Fruit fly (Drosophila melanogaster) whole organism, prepupa: ENCODE measurements around the gene CG14626.
A peak's percentile ranks its signal among the peaks of the same experiment; 100 is the strongest.

Source experiments
- Blimp-1 ChIP-seq: fragments of 200-800 bp; sonication (Bioruptor generic); optimal IDR thresholded peaks from 3 replicates; lab custom pipeline; 2017; ENCODE audit warnings: missing biosample characterization, missing genetic modification characterization, mild to moderate bottlenecking, moderate library complexity, missing genetic modification reagents
- CG10631 ChIP-seq: fragments of 200-800 bp; sonication (Bioruptor generic); optimal IDR thresholded peaks from 2 replicates; lab custom pipeline; 2016; ENCODE audit warnings: missing biosample characterization, missing genetic modification characterization
- CG11762 ChIP-seq: fragments of 200-800 bp; sonication (Bioruptor generic); optimal IDR thresholded peaks from 3 replicates; lab custom pipeline; 2016; ENCODE audit warnings: missing biosample characterization, missing genetic modification characterization; ENCODE audit not compliant: insufficient read depth
- CG16779 ChIP-seq: fragments of 200-800 bp; sonication (Bioruptor generic); optimal IDR thresholded peaks from 3 replicates; lab custom pipeline; 2017; ENCODE audit warnings: missing biosample characterization, mild to moderate bottlenecking, missing genetic modification characterization
- CG31627 ChIP-seq: fragments of 200-800 bp; sonication (Bioruptor generic); optimal IDR thresholded peaks from 3 replicates; lab custom pipeline; 2016; ENCODE audit warnings: missing biosample characterization, missing genetic modification characterization
- CG3919 ChIP-seq: fragments of 200-800 bp; sonication (Bioruptor generic); optimal IDR thresholded peaks from 3 replicates; lab custom pipeline; 2016; ENCODE audit warnings: missing biosample characterization, missing genetic modification characterization
- CG6276 ChIP-seq: fragments of 200-800 bp; sonication (Bioruptor generic); optimal IDR thresholded peaks from 2 replicates; lab custom pipeline; 2017; ENCODE audit warnings: missing biosample characterization, mild to moderate bottlenecking, missing genetic modification characterization
- CG6854 ChIP-seq: fragments of 200-800 bp; sonication (Bioruptor generic); optimal IDR thresholded peaks from 2 replicates; lab custom pipeline; 2017; ENCODE audit warnings: missing biosample characterization, mild to moderate bottlenecking, missing genetic modification characterization
- CG8119 ChIP-seq: fragments of 200-800 bp; sonication (Bioruptor generic); IDR thresholded peaks from 3 replicates; pipeline ENCODE4 v1.3.6; 2022; ENCODE audit warnings: missing biosample characterization, missing genetic modification characterization
- CG8632 ChIP-seq: fragments of 200-800 bp; sonication (Bioruptor generic); optimal IDR thresholded peaks from 3 replicates; lab custom pipeline; 2016; ENCODE audit warnings: missing biosample characterization, missing genetic modification characterization
- Eip78C ChIP-seq: fragments of 200-800 bp; sonication (Bioruptor generic); peaks from one replicate; lab custom pipeline; 2016; ENCODE audit warnings: missing biosample characterization, missing genetic modification characterization
- Eip93F ChIP-seq: fragments of 200-800 bp; sonication (Bioruptor generic); optimal IDR thresholded peaks from 2 replicates; lab custom pipeline; 2016; ENCODE audit warnings: missing biosample characterization, mild to moderate bottlenecking, missing genetic modification characterization
- Ets21C ChIP-seq: fragments of 200-800 bp; sonication (Bioruptor generic); optimal IDR thresholded peaks from 3 replicates; lab custom pipeline; 2016; ENCODE audit warnings: missing biosample characterization, missing genetic modification characterization
- Ets96B ChIP-seq: fragments of 200-800 bp; optimal IDR thresholded peaks from 2 replicates; lab custom pipeline; 2019; ENCODE audit warnings: missing biosample characterization, mild to moderate bottlenecking, missing genetic modification characterization, moderate library complexity
- Hr39 ChIP-seq: fragments of 200-800 bp; sonication (Bioruptor generic); optimal IDR thresholded peaks from 2 replicates; lab custom pipeline; 2016; ENCODE audit warnings: missing biosample characterization, missing genetic modification characterization
- Hr4 ChIP-seq: fragments of 200-800 bp; sonication (Bioruptor generic); optimal IDR thresholded peaks from 3 replicates; lab custom pipeline; 2016; ENCODE audit warnings: missing biosample characterization, missing genetic modification characterization
- Met ChIP-seq: fragments of 200-800 bp; sonication (Bioruptor generic); optimal IDR thresholded peaks from 3 replicates; lab custom pipeline; 2016; ENCODE audit warnings: missing biosample characterization, missing genetic modification characterization
- Smox ChIP-seq: fragments of 200-800 bp; sonication (Bioruptor generic); optimal IDR thresholded peaks from 3 replicates; lab custom pipeline; 2016; ENCODE audit warnings: missing biosample characterization, missing genetic modification characterization
- Sox102F ChIP-seq: fragments of 200-800 bp; sonication (Bioruptor generic); optimal IDR thresholded peaks from 2 replicates; lab custom pipeline; 2016; ENCODE audit warnings: missing biosample characterization, mild to moderate bottlenecking, missing genetic modification characterization
- Sox14 ChIP-seq: fragments of 200-800 bp; sonication (Bioruptor generic); optimal IDR thresholded peaks from 3 replicates; lab custom pipeline; 2016; ENCODE audit warnings: missing biosample characterization, missing genetic modification characterization
- dac ChIP-seq: fragments of 200-800 bp; sonication (Bioruptor generic); optimal IDR thresholded peaks from 2 replicates; lab custom pipeline; 2017; ENCODE audit warnings: missing biosample characterization, mild to moderate bottlenecking, missing genetic modification characterization
- esn ChIP-seq: fragments of 200-800 bp; sonication (Bioruptor generic); optimal IDR thresholded peaks from 2 replicates; lab custom pipeline; 2016; ENCODE audit warnings: missing biosample characterization, mild to moderate bottlenecking, missing genetic modification characterization, moderate library complexity
- fkh ChIP-seq: fragments of 200-800 bp; sonication (Bioruptor generic); optimal IDR thresholded peaks from 3 replicates; lab custom pipeline; 2017; ENCODE audit warnings: missing biosample characterization, mild to moderate bottlenecking, missing genetic modification characterization, moderate library complexity
- lz ChIP-seq: fragments of 200-800 bp; sonication (Bioruptor generic); optimal IDR thresholded peaks from 3 replicates; lab custom pipeline; 2016; ENCODE audit warnings: missing biosample characterization, missing genetic modification characterization
- net ChIP-seq: fragments of 200-800 bp; sonication (Bioruptor generic); optimal IDR thresholded peaks from 3 replicates; lab custom pipeline; 2016; ENCODE audit warnings: missing biosample characterization, missing genetic modification characterization
- pdm3 ChIP-seq: fragments of 200-800 bp; sonication (Bioruptor generic); optimal IDR thresholded peaks from 3 replicates; lab custom pipeline; 2016; ENCODE audit warnings: missing biosample characterization, missing genetic modification characterization
- salr ChIP-seq, 2 experiments: fragments of 200-800 bp; sonication (Bioruptor generic); optimal IDR thresholded peaks; 3 replicates each; lab custom pipeline; 2016 to 2018; ENCODE audit warnings: missing biosample characterization in 2 of 2, missing genetic modification characterization in 2 of 2, mild to moderate bottlenecking in 1 of 2
- spab ChIP-seq: fragments of 200-800 bp; sonication (Bioruptor generic); optimal IDR thresholded peaks from 2 replicates; lab custom pipeline; 2017; ENCODE audit warnings: missing biosample characterization, mild to moderate bottlenecking, missing genetic modification characterization, missing genetic modification reagents
- ss ChIP-seq, 2 experiments: fragments of 200-800 bp; sonication (Bioruptor generic); optimal IDR thresholded peaks; 2 replicates in 1 of 2; 3 replicates in 1 of 2; lab custom pipeline; 2017 to 2018; ENCODE audit warnings: mild to moderate bottlenecking in 2 of 2, missing biosample characterization in 2 of 2, missing genetic modification characterization in 2 of 2, moderate library complexity in 1 of 2
- svp ChIP-seq: fragments of 200-800 bp; sonication (Bioruptor generic); peaks from one replicate; lab custom pipeline; 2016; ENCODE audit warnings: missing biosample characterization, missing genetic modification characterization
- topi ChIP-seq: fragments of 200-800 bp; sonication (Bioruptor generic); optimal IDR thresholded peaks from 3 replicates; lab custom pipeline; 2016; ENCODE audit warnings: missing biosample characterization, missing genetic modification characterization
- vri ChIP-seq: fragments of 200-800 bp; sonication (Bioruptor generic); optimal IDR thresholded peaks from 3 replicates; lab custom pipeline; 2016; ENCODE audit warnings: missing biosample characterization, mild to moderate bottlenecking, missing genetic modification characterization

CG14626 gene

DNA sequence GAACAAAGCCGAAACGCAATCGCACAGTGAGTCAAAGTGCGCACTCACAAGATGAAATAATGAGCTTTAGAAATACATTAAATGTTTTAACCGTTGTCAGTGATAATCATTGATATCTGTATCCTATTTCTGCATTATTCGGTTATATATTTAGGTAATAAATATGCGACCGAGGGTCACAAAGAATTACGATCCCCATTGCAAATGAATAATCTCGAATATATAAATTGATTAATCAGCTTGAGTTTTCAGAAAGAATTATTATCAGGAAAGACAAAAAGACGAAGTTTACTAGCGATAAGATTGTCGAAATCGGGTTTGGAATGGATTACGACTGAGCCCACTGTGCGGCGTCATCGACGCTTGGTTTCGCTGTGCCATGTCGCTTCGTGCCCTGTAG, 13.6 kb upstream of the CG14626 start (continued):
- TF ChIP-seq CG6854 (GFP tag; lab: Kevin White, UChicago): peak; percentile 30
- TF ChIP-seq Sox102F (GFP tag; lab: Kevin White, UChicago): peak; percentile 60
- peak; percentile 38 for TF ChIP-seq Blimp-1 (GFP tag; lab: Kevin White, UChicago)
- TF ChIP-seq spab (GFP tag; lab: Kevin White, UChicago): peak; percentile 50
- TF ChIP-seq dac (GFP tag; lab: Kevin White, UChicago): no peak
- peak; percentile 42 for TF ChIP-seq CG10631 (GFP tag; lab: Kevin White, UChicago)
- TF ChIP-seq CG3919: peak; percentile 44
- TF ChIP-seq Smox (GFP tag; lab: Kevin White, UChicago): peak; percentile 59
- peak; percentile 46 for TF ChIP-seq Ets96B (tag; lab: Kevin White, UChicago)
- TF ChIP-seq salr (GFP tag; optimal IDR thresholded peaks at IDR 0.05; lab: Kevin White, UChicago): peak in 1 of 2 experiments; percentile 19
- peak; percentile 60 for TF ChIP-seq CG8632
- peak; percentile 58 for TF ChIP-seq lz
- TF ChIP-seq CG11762 (GFP tag; lab: Kevin White, UChicago): peak; percentile 30
- TF ChIP-seq ss (GFP tag; optimal IDR thresholded peaks at IDR 0.05; lab: Kevin White, UChicago): peak; percentile 48 to 69
- peak; percentile 50 for TF ChIP-seq Hr39 (GFP tag; lab: Kevin White, UChicago)
- peak; percentile 55 for TF ChIP-seq Sox14
- peak; percentile 42 for TF ChIP-seq Ets21C (GFP tag; lab: Kevin White, UChicago)
- TF ChIP-seq net (GFP tag; lab: Kevin White, UChicago): peak; percentile 35
- peak; percentile 74 for TF ChIP-seq topi (GFP tag; lab: Kevin White, UChicago)

DNA sequence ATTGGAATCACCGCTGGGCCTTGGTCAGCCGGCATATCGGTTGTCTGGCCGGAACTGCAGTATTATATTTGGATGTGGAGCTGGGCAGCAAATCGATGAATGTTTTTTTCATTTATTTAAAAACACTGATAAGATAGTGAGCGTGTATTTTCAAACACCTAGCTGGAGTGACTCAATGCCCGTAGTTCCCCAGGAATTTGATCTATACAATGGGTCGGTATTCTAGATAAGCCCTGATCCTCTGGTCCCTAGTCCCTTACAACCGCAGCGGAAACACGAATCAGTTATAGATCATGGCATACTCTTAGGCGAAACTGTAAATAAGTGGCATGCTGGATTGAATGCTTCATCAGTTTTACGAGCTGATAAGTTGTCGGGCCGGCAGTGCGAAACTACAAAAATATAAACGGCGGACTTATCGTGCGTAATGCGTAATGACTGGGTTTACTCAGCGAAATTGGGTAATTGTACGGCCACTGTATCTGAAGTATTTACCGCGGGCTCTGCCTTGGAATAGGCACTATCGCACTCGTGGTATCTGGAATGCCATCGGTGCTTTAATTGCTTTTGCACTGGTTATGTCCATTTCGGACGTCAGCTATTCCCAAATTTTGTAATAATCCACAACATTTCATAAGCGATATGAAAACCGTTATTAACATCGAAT, 11.7 kb upstream of the CG14626 start:
- TF ChIP-seq Eip78C (peak; percentile 36), Eip93F (GFP tag; lab: Kevin White, UChicago) (no peak), svp (GFP tag; lab: Kevin White, UChicago) (peak; percentile 44), Hr39 (GFP tag; lab: Kevin White, UChicago) (no peak), CG31627 (no peak), salr (GFP tag; optimal IDR thresholded peaks at IDR 0.05; lab: Kevin White, UChicago) (no peak), CG3919 (no peak), fkh (GFP tag; lab: Kevin White, UChicago) (peak; percentile 19), vri (peak; percentile 58)
- TF ChIP-seq, all 60 proteins: peak for 4

DNA sequence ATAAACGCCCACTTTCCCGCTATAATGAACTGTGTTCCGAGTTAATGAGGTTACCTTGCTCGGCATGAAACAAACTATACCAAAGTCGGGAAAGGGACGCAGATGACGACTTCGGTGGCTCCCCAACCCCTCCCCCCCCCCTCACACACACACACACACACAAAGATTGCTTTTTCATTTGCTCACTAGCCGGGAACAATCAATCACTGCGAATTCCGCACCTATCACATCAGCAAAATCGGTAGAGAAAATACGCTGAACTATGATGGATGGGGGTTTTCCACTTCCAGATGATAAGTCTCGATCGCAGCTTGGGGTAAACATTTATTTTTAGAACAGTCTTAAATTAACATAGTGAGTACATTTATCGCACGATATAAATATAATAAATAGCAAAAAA, 11.0 kb upstream of the CG14626 start:
- TF ChIP-seq esn (GFP tag; lab: Kevin White, UChicago) (no peak), Hr39 (GFP tag; lab: Kevin White, UChicago) (no peak), Met (GFP tag; lab: Kevin White, UChicago) (no peak), Hr4 (no peak), Eip93F (GFP tag; lab: Kevin White, UChicago) (no peak), pdm3 (GFP tag; lab: Kevin White, UChicago) (no peak), net (GFP tag; lab: Kevin White, UChicago) (no peak), CG8119 (GFP tag; lab: Robert Waterston, UW) (no peak), CG16779 (no peak), vri (no peak), salr (GFP tag; optimal IDR thresholded peaks at IDR 0.05; lab: Kevin White, UChicago) (no peak)

DNA sequence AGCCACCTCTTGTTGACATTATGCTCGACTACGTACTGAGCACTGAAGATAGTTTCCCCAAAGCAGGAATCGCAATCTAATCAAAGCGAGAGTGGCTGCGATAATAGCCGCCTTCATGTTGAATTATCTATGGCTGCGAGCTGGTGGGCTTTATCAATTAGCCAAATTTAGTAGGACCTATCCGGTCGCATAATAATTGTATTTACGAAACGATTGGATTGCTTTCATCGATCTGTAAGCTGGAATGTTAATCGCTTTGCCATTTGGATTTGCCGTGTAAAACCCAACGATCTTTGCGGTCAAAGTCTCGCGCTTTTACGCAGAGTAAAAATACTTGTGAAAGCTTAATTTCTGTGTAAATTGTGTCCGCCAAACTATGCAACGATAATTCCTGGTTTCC, 8.6 kb upstream of the CG14626 start, which contains the start of gene CG11384:
CG11384 (minus strand) TSS at position 43 of the 400 bp plus-strand sequence.
- TF ChIP-seq svp (GFP tag; lab: Kevin White, UChicago) (peak; percentile 4), CG6276 (GFP tag; lab: Kevin White, UChicago) (no peak)
- TF ChIP-seq, all 60 proteins: peak for 1

DNA sequence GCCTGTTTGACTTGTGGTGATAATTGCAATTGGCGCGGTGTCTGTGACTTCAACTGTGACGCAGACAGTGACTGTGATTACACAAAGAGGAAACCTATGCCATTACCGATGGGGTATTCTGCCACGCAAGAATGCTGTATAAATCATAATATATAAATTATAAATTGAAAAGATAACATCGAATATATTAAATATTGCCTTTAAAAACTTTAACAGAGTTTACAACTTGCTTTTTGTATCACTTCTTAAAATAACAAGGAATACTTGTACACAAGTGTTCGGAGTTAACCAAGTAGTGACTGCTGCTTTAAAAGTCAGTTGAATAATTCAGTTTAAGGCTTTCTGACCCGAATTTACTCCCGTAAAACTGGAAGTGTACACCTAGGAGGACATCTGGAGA, 4.7 kb upstream of the CG14626 start, which contains the start of gene CG11379:
CG11379 (plus strand) TSS at position 301 of the 400 bp plus-strand sequence.
- peak; percentile 18 for TF ChIP-seq svp (GFP tag; lab: Kevin White, UChicago)
- no peak for TF ChIP-seq Blimp-1 (GFP tag; lab: Kevin White, UChicago)
